Worm (Caenorhabditis elegans) whole organism, early embryonic: Measurements from ENCODE around the gene F18H3.4.

ENCODE experiments used
- B0310.2 ChIP-seq: sonication (generic microtip); optimal IDR thresholded peaks from 2 replicates; lab custom pipeline; 2016; ENCODE audit warnings: mild to moderate bottlenecking, missing genetic modification characterization, missing compliant biosample characterization
- F13C5.2 ChIP-seq: sonication (generic microtip); optimal IDR thresholded peaks from 2 replicates; lab custom pipeline; 2017; ENCODE audit warnings: mild to moderate bottlenecking, missing genetic modification characterization, inconsistent platforms, missing compliant biosample characterization
- aly-1 ChIP-seq: sonication (generic microtip); optimal IDR thresholded peaks from 2 replicates; lab custom pipeline; 2016; ENCODE audit warnings: missing genetic modification characterization, missing compliant biosample characterization
- ama-1 ChIP-seq: fragments of 150-350 bp; optimal IDR thresholded peaks from 2 replicates; lab custom pipeline; 2014
- ceh-13 ChIP-seq: fragments of 200-800 bp; sonication (Bioruptor generic); optimal IDR thresholded peaks from 2 replicates; lab custom pipeline; 2018; ENCODE audit warnings: mild to moderate bottlenecking, missing genetic modification characterization, missing compliant biosample characterization
- ceh-36 ChIP-seq: sonication (generic microtip); optimal IDR thresholded peaks from 2 replicates; lab custom pipeline; 2016; ENCODE audit warnings: missing genetic modification characterization, inconsistent platforms, missing compliant biosample characterization
- ets-7 ChIP-seq: sonication (generic microtip); optimal IDR thresholded peaks from 2 replicates; lab custom pipeline; 2016; ENCODE audit warnings: missing genotype, missing genetic modification characterization, missing compliant biosample characterization
- flt-1 ChIP-seq: fragments of 200-800 bp; sonication (Bioruptor generic); IDR thresholded peaks from 2 replicates; pipeline ENCODE4 v1.3.6; 2022; ENCODE audit warnings: missing genetic modification characterization, missing compliant biosample characterization
- hmbx-1 ChIP-seq: sonication (generic microtip); optimal IDR thresholded peaks from 2 replicates; lab custom pipeline; 2016; ENCODE audit warnings: mild to moderate bottlenecking, missing genetic modification characterization, missing compliant biosample characterization
- hmg-4 ChIP-seq: fragments of 200-800 bp; sonication (Bioruptor generic); optimal IDR thresholded peaks from 2 replicates; lab custom pipeline; 2018; ENCODE audit warnings: mild to moderate bottlenecking, missing genetic modification characterization, missing compliant biosample characterization
- hnd-1 ChIP-seq: sonication (generic microtip); optimal IDR thresholded peaks from 2 replicates; lab custom pipeline; 2016; ENCODE audit warnings: missing genetic modification characterization, missing compliant biosample characterization
- pes-1 ChIP-seq: fragments of 200-800 bp; sonication (Bioruptor generic); IDR thresholded peaks from 2 replicates; pipeline ENCODE4 v1.3.6; 2022; ENCODE audit warnings: missing genetic modification reagents, missing genetic modification characterization, missing compliant biosample characterization
- scrt-1 ChIP-seq: fragments of 200-800 bp; sonication (Bioruptor generic); IDR thresholded peaks from 2 replicates; pipeline ENCODE4 v1.3.6; 2022; ENCODE audit warnings: missing genetic modification characterization, missing compliant biosample characterization
- sea-1 ChIP-seq: fragments of 200-800 bp; sonication (Bioruptor generic); conservative IDR thresholded peaks from 2 replicates; pipeline ENCODE4 v1.3.6; 2022; ENCODE audit warnings: missing genetic modification characterization, missing compliant biosample characterization
- tbx-11 ChIP-seq: fragments of 200-800 bp; sonication (Bioruptor generic); IDR thresholded peaks from 2 replicates; pipeline ENCODE4 v1.3.6; 2022; ENCODE audit warnings: missing genetic modification characterization, missing compliant biosample characterization
- tbx-37 ChIP-seq: fragments of 200-800 bp; sonication (Bioruptor generic); conservative IDR thresholded peaks from 2 replicates; pipeline ENCODE4 v1.3.6; 2022; ENCODE audit warnings: missing genetic modification reagents, missing genetic modification characterization, missing compliant biosample characterization
- tra-4 ChIP-seq: sonication (generic microtip); optimal IDR thresholded peaks from 2 replicates; lab custom pipeline; 2017; ENCODE audit warnings: missing genetic modification characterization, missing compliant biosample characterization

The F18H3.4 gene

ce11 chrX:13528630-13529138 is at the start of gene F18H3.4:
Gene F18H3.4, plus strand, starts transcription at chrX:13529088.
- TF ChIP-seq hmbx-1 (tag; lab: Kevin White, UChicago) (no peak), hnd-1 (tag; lab: Kevin White, UChicago) (no peak)

- TF ChIP-seq flt-1 (GFP tag; lab: Robert Waterston, UW) = no peak
- no peak for TF ChIP-seq ceh-13 (GFP tag; lab: Kevin White, UChicago)
- no peak for TF ChIP-seq hmbx-1 (tag; lab: Kevin White, UChicago)
- TF ChIP-seq aly-1 = no peak
- TF ChIP-seq tra-4 = no peak
- TF ChIP-seq pes-1 (GFP tag; lab: Robert Waterston, UW) = no peak
- TF ChIP-seq F13C5.2 = no peak
- no peak for TF ChIP-seq scrt-1
- no peak for TF ChIP-seq ets-7 (tag; lab: Kevin White, UChicago)
- no peak for TF ChIP-seq sea-1 (GFP tag; lab: Robert Waterston, UW)
- no peak for TF ChIP-seq tbx-11 (GFP tag; lab: Robert Waterston, UW)
- TF ChIP-seq ama-1 = no peak
- no peak for TF ChIP-seq hmg-4 (GFP tag; lab: Kevin White, UChicago)
- TF ChIP-seq ceh-36 (tag; lab: Kevin White, UChicago) = no peak
- no peak for TF ChIP-seq B0310.2 (tag; lab: Kevin White, UChicago)
- no peak for TF ChIP-seq tbx-37 (GFP tag; lab: Robert Waterston, UW)
- no peak for TF ChIP-seq hnd-1 (tag; lab: Kevin White, UChicago)
Observed at ce11 chrX:13481704-13482103, 47.2 kb upstream of the F18H3.4 start, which contains the start of gene srd-50. Gene srd-50, minus strand, starts transcription at chrX:13481804.

DNA sequence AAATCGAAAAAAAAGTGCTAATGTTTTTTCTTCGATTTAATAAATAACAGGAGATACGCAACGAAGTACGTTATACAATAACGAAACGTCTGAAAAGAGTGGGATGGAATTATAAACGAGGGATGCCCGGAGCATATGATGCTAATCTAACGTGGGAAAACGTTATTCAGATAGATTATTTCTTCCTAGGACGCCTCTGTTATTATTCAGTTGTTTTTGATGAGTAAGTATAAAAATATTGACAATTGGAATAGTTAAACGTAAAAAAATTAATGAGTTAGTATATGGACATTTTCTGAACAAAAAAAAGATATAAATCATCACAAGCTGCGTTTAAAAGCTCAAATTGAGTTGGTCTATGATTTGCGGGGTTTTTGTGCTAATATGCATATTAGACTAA is 44.1 kb upstream of the F18H3.4 start, which contains the start of gene srd-51:
srd-51 (minus strand) TSS at position 101 of the 400 bp plus-strand sequence.
- TF ChIP-seq sea-1 (GFP tag; lab: Robert Waterston, UW) (no peak), F13C5.2 (no peak), hnd-1 (tag; lab: Kevin White, UChicago) (no peak), tbx-37 (GFP tag; lab: Robert Waterston, UW) (no peak), ceh-13 (GFP tag; lab: Kevin White, UChicago) (no peak), tra-4 (no peak), ets-7 (tag; lab: Kevin White, UChicago) (no peak), hmbx-1 (tag; lab: Kevin White, UChicago) (no peak), ceh-36 (tag; lab: Kevin White, UChicago) (no peak), tbx-11 (GFP tag; lab: Robert Waterston, UW) (no peak), flt-1 (GFP tag; lab: Robert Waterston, UW) (no peak), hmg-4 (GFP tag; lab: Kevin White, UChicago) (no peak), pes-1 (GFP tag; lab: Robert Waterston, UW) (no peak), aly-1 (no peak), B0310.2 (tag; lab: Kevin White, UChicago) (no peak)

- no peak for TF ChIP-seq tbx-37 (GFP tag; lab: Robert Waterston, UW)
- TF ChIP-seq hnd-1 (tag; lab: Kevin White, UChicago) = no peak
- no peak for TF ChIP-seq hmg-4 (GFP tag; lab: Kevin White, UChicago)
- no peak for TF ChIP-seq flt-1 (GFP tag; lab: Robert Waterston, UW)
- no peak for TF ChIP-seq ets-7 (tag; lab: Kevin White, UChicago)
- TF ChIP-seq ama-1 = no peak
- TF ChIP-seq sea-1 (GFP tag; lab: Robert Waterston, UW) = no peak
- TF ChIP-seq tbx-11 (GFP tag; lab: Robert Waterston, UW) = no peak
Observed at ce11 chrX:13493762-13494161, 35.1 kb upstream of the F18H3.4 start.

DNA sequence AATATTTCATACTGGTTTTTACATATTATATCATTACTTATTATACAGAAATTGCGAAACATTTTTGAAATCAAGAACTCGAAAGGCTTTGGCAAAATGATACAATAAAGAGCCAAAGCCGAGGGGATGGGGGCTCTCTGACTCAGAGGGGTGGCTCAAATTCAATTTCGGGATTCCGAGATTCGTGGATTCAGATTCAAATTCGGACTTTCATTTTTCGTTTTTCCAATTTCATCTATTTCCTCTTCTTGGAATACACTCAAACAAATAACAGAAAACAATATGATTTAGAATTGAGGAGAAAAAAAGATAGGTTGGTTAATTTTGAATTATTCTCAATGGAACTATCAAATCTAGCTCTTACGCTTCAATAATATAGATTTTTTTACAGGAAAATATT is 29.8 kb upstream of the F18H3.4 start:
- no peak for TF ChIP-seq hnd-1 (tag; lab: Kevin White, UChicago)
- no peak for TF ChIP-seq sea-1 (GFP tag; lab: Robert Waterston, UW)
- no peak for TF ChIP-seq aly-1
- TF ChIP-seq F13C5.2 = no peak
- TF ChIP-seq ceh-36 (tag; lab: Kevin White, UChicago) = no peak
- TF ChIP-seq pes-1 (GFP tag; lab: Robert Waterston, UW) = no peak
- TF ChIP-seq ama-1 = no peak
- no peak for TF ChIP-seq flt-1 (GFP tag; lab: Robert Waterston, UW)
- no peak for TF ChIP-seq scrt-1
- no peak for TF ChIP-seq tra-4
- TF ChIP-seq hmg-4 (GFP tag; lab: Kevin White, UChicago) = no peak
- no peak for TF ChIP-seq tbx-11 (GFP tag; lab: Robert Waterston, UW)

- TF ChIP-seq flt-1 (GFP tag; lab: Robert Waterston, UW) (no peak), sea-1 (GFP tag; lab: Robert Waterston, UW) (no peak), ceh-13 (GFP tag; lab: Kevin White, UChicago) (no peak), B0310.2 (tag; lab: Kevin White, UChicago) (no peak), ama-1 (no peak), hmbx-1 (tag; lab: Kevin White, UChicago) (no peak), hmg-4 (GFP tag; lab: Kevin White, UChicago) (no peak), F13C5.2 (no peak), scrt-1 (no peak), ets-7 (tag; lab: Kevin White, UChicago) (no peak), pes-1 (GFP tag; lab: Robert Waterston, UW) (no peak), hnd-1 (tag; lab: Kevin White, UChicago) (no peak), aly-1 (no peak), tbx-11 (GFP tag; lab: Robert Waterston, UW) (no peak), tbx-37 (GFP tag; lab: Robert Waterston, UW) (no peak), tra-4 (no peak), ceh-36 (tag; lab: Kevin White, UChicago) (no peak)
Observed at ce11 chrX:13499923-13500322, 29.0 kb upstream of the F18H3.4 start.

ce11 chrX:13500568-13500967 is 28.3 kb upstream of the F18H3.4 start, which contains the start of gene sad-1:
Gene sad-1, minus strand, starts transcription at chrX:13500668.
- TF ChIP-seq ceh-13 (GFP tag; lab: Kevin White, UChicago) = no peak
- no peak for TF ChIP-seq ceh-36 (tag; lab: Kevin White, UChicago)
- TF ChIP-seq pes-1 (GFP tag; lab: Robert Waterston, UW) = no peak
- TF ChIP-seq tra-4 = no peak
- TF ChIP-seq tbx-37 (GFP tag; lab: Robert Waterston, UW) = no peak
